Fruit fly (Drosophila melanogaster): ENCODE data around the gene Naa20B.
"Not testable (repeated sequence)": the region's sequence is repeated elsewhere in the genome, so short reads cannot be mapped to it uniquely, and the experiment has no call there.

The Naa20B gene

DNA sequence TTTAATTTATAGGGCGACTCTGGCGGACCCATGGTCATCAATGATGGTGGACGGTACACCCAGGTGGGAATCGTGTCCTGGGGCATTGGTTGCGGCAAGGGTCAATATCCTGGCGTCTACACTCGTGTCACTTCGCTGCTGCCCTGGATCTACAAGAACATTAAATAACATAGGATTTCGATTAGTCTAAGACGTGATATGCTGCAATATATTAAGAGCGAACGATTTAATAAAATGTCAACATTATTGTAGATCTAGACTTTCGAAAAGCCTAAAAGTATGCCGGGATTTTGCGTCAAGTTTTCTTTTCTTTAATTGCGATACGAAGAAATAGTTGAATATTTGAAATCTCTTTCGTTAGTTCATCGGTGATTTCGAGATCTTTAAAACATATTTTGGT, at the start of gene Naa20B:
TSS of gene Naa20B (plus strand) at position 301 of the 400 bp plus-strand sequence.
- TF ChIP-seq ATbp (GFP tag; optimal IDR thresholded peaks at IDR 0.05) (no peak), CG10147 (GFP tag; optimal IDR thresholded peaks at IDR 0.05) (no peak), danr (GFP tag; IDR thresholded peaks at IDR 0.05) (no peak), exex (tag; optimal IDR thresholded peaks at IDR 0.05) (no peak), abd-A (tag; optimal IDR thresholded peaks at IDR 0.05) (no peak)

DNA sequence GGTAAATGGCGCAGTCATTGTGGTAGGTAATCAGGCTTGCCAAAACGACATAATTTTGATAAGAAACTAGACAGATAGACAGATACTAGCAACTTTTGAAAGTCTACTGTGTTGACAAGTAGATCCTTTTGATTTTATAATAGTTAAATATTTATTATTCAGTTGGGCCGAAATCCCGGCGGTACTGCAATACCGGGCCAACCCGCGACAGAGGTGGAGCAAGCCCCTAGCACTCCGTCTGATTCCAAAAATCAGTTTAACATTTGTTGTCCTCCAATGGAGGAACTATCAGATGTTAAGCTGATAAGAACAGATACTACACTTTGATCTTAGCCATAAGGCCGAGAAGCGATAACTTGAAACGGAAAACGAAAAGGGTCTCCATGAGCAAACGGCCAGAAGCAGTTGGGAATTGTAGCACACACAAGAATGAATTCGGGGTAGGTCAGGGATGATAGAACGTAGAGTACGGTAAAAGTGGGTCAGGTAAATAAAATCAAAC, 45.5 kb upstream of the Naa20B start, which contains the start of gene CG15482:
TSS of gene CG15482 (minus strand) at position 51 of the 502 bp plus-strand sequence.
- TF ChIP-seq grn (GFP tag; optimal IDR thresholded peaks at IDR 0.05), result peak; percentile 33
- TF ChIP-seq ken (GFP tag; IDR thresholded peaks at IDR 0.05), result 0 out of 3 replicates have a peak, but pooled peaks have one; percentile 28
- peak; percentile 23; the same call in 1 of the 3 replicates for TF ChIP-seq knrl (GFP tag; IDR thresholded peaks at IDR 0.05; ENCODE audit: partially characterized antibody)
- TF ChIP-seq pros (GFP tag; optimal IDR thresholded peaks at IDR 0.05), result peak; percentile 87
- 0 out of 3 replicates have a peak, but pooled peaks have one; percentile 37 for TF ChIP-seq ci (GFP tag; IDR thresholded peaks at IDR 0.05)
- peak; percentile 31; the same call in 1 of the 2 replicates for TF ChIP-seq Xrp1 (GFP tag; IDR thresholded peaks at IDR 0.05)
- TF ChIP-seq CG15696 (tag; optimal IDR thresholded peaks at IDR 0.05), result peak; percentile 33
- TF ChIP-seq prd (optimal IDR thresholded peaks at IDR 0.05), result not testable (repeated sequence)
- peak; percentile 23; the same call in 1 of the 3 replicates for TF ChIP-seq prd (GFP tag; IDR thresholded peaks at IDR 0.05)
- peak; percentile 19; the same call in 1 of the 2 replicates for TF ChIP-seq Bgb (GFP tag; IDR thresholded peaks at IDR 0.05; ENCODE audit: partially characterized antibody)
- peak; percentile 70 for TF ChIP-seq Med (GFP tag)
- peak; percentile 4 for TF ChIP-seq lilli (GFP tag; optimal IDR thresholded peaks at IDR 0.05)
- TF ChIP-seq zfh1 (GFP tag; IDR thresholded peaks at IDR 0.05), result peak; percentile 33; the same call in 1 of the 3 replicates
- TF ChIP-seq insv (GFP tag; optimal IDR thresholded peaks at IDR 0.05), result peak in 1 of 2 experiments; percentile 33
- peak; percentile 41 for TF ChIP-seq CG15479 (GFP tag; optimal IDR thresholded peaks at IDR 0.05)
- TF ChIP-seq Opbp (GFP tag; IDR thresholded peaks at IDR 0.05; ENCODE audit: partially characterized antibody), result 0 out of 3 replicates have a peak, but pooled peaks have one; percentile 9
- peak; percentile 70 for TF ChIP-seq sens (GFP tag)
- peak; percentile 2 for TF ChIP-seq kni (GFP tag; optimal IDR thresholded peaks at IDR 0.05)

- TF ChIP-seq ewg (GFP tag; optimal IDR thresholded peaks at IDR 0.05) (peak; percentile 69), NC2α (GFP tag; optimal IDR thresholded peaks at IDR 0.05) (no peak), sr (GFP tag; IDR thresholded peaks at IDR 0.05) (no peak)
Measured at dm6 chr2L:13215010-13215409, 42.3 kb upstream of the Naa20B start, which contains the start of gene kek4. Gene kek4, minus strand, starts transcription at chr2L:13215350.

- TF ChIP-seq Dbx (GFP tag; IDR thresholded peaks at IDR 0.05), result peak; percentile 86
- peak; percentile 45 for TF ChIP-seq nmo (GFP tag; optimal IDR thresholded peaks at IDR 0.05)
- TF ChIP-seq Taf1 (GFP tag; IDR thresholded peaks at IDR 0.05), result peak; percentile 46; the same call in 1 of the 2 replicates
- peak; percentile 44; the same call in 1 of the 2 replicates for TF ChIP-seq gt (GFP tag; IDR thresholded peaks at IDR 0.05)
- peak; percentile 59 for TF ChIP-seq CG7987 (GFP tag; optimal IDR thresholded peaks at IDR 0.05)
- peak; percentile 1 for TF ChIP-seq Side (GFP tag; optimal IDR thresholded peaks at IDR 0.05)
- peak; percentile 86 for TF ChIP-seq CG2199 (GFP tag; IDR thresholded peaks at IDR 0.05)
- TF ChIP-seq CG31441 (GFP tag; IDR thresholded peaks at IDR 0.05), result peak; percentile 53; the same call in 1 of the 2 replicates
- peak; percentile 68 for TF ChIP-seq Nf-YA (GFP tag; IDR thresholded peaks at IDR 0.05)
- peak; percentile 39 for TF ChIP-seq scrt (GFP tag; optimal IDR thresholded peaks at IDR 0.05)
- peak; percentile 26; the same call in 1 of the 2 replicates for TF ChIP-seq CG6689 (GFP tag; IDR thresholded peaks at IDR 0.05)
- TF ChIP-seq CG13296 (GFP tag; optimal IDR thresholded peaks at IDR 0.05), result peak; percentile 25
- TF ChIP-seq NC2β (GFP tag; optimal IDR thresholded peaks at IDR 0.05), result peak; percentile 69
- peak; percentile 43 for TF ChIP-seq jumu (GFP tag; optimal IDR thresholded peaks at IDR 0.05)
- peak; percentile 67 for TF ChIP-seq CG7839 (tag; optimal IDR thresholded peaks at IDR 0.05)
- peak; percentile 16 for TF ChIP-seq CG33557 (GFP tag; optimal IDR thresholded peaks at IDR 0.05)
- peak; percentile 10 for TF ChIP-seq Fer1 (GFP tag; optimal IDR thresholded peaks at IDR 0.05)
- peak; percentile 20 for TF ChIP-seq CG8924 (tag; optimal IDR thresholded peaks at IDR 0.05)
- peak in 1 of 2 experiments; percentile 35 for TF ChIP-seq Eip74EF (GFP tag; optimal IDR thresholded peaks at IDR 0.05)
Measured at dm6 chr2L:13215640-13216129, 41.6 kb upstream of the Naa20B start.

All from whole organism, embryonic.